Worm (Caenorhabditis elegans): ENCODE results near the gene fbxb-85.

fbxb-85 gene

DNA sequence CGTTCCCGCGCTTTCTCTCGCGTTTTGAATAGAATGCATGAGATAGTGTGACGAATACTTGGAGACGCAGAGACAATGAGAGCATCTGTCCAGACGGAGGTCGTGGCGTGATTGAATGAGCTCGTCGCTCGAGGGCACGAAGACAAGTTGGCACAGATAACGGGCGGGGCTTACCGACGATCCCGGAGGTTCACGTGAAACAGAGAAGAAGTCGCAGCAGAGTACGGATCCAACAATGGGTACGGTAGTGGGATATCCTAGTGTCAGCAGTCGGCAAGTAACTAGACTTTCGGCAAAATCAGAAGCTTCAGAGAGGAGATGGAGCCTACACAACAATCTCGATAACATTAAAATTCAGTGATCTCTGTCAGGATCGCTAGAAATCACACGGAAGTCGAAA is 29.0 kb downstream of the fbxb-85 start (continued):
- TF ChIP-seq snpc-3.4 (tag; optimal IDR thresholded peaks at IDR 0.05) (no peak), F49E8.2 (tag; optimal IDR thresholded peaks at IDR 0.05; ENCODE audit: insufficient read depth) (no peak), hrde-1 (tag; optimal IDR thresholded peaks at IDR 0.05; ENCODE audit: borderline replicate concordance) (no peak), K11D2.4 (GFP tag; IDR thresholded peaks at IDR 0.05) (no peak), nhr-80 (tag; optimal IDR thresholded peaks at IDR 0.05) (peak; percentile 4), tbp1 (GFP tag; optimal IDR thresholded peaks at IDR 0.05) (no peak), ceh-58 (GFP tag; IDR thresholded peaks at IDR 0.05) (no peak), mes-4 (tag; optimal IDR thresholded peaks at IDR 0.05) (no peak), F57C9.4 (tag; optimal IDR thresholded peaks at IDR 0.05) (no peak), somi-1 (GFP tag; optimal IDR thresholded peaks at IDR 0.05) (peak; percentile 21), lin-40 (tag; optimal IDR thresholded peaks at IDR 0.05) (no peak), mcd-1 (GFP tag; IDR thresholded peaks at IDR 0.05) (peak; percentile 35; the same call in 1 of the 2 replicates), madf-8 (GFP tag; conservative IDR thresholded peaks at IDR 0.05) (no peak), fkh-3 (tag; optimal IDR thresholded peaks at IDR 0.05) (no peak), ztf-6 (GFP tag; IDR thresholded peaks at IDR 0.05) (no peak), chd-7 (tag; optimal IDR thresholded peaks at IDR 0.05) (peak; percentile 65), nfya-1 (tag; optimal IDR thresholded peaks at IDR 0.05; ENCODE audit: borderline replicate concordance, insufficient read depth) (no peak), ceh-40 (GFP tag; IDR thresholded peaks at IDR 0.05) (no peak), T26A5.8 (tag; optimal IDR thresholded peaks at IDR 0.05) (no peak), hsf-1 (GFP tag; IDR thresholded peaks at IDR 0.05) (no peak), tbx-9 (tag; optimal IDR thresholded peaks at IDR 0.05; ENCODE audit: borderline replicate concordance) (no peak), pbrm-1 (GFP tag; IDR thresholded peaks at IDR 0.05) (no peak), hmg-1.2 (GFP tag; IDR thresholded peaks at IDR 0.05) (peak; percentile 51; the same call in 1 of the 2 replicates), lin-54 (GFP tag; optimal IDR thresholded peaks at IDR 0.05) (peak; percentile 26), nhr-120 (GFP tag; IDR thresholded peaks at IDR 0.05) (no peak)

DNA sequence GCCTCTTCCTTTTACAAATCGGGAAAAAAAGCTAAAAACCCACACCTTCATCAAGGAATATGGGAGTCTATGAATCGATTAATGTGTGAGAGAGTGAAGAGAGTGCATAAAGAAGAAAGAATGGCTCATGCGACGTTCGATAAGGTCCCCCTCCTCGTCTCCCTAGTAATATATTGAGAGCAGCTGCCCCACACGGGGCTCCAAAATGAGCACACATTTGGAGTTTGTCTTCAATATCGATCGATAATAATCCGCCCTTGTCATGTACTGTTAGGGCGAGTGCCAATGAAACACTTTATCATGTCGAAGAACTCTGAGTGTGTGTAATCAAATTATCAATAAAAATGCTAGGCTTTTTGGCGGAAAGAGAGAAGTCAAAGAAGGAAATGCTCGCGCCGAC is 29.5 kb downstream of the fbxb-85 start:
- no peak for TF ChIP-seq mes-4 (tag; optimal IDR thresholded peaks at IDR 0.05)
- no peak for TF ChIP-seq fkh-3 (tag; optimal IDR thresholded peaks at IDR 0.05)
- no peak for TF ChIP-seq madf-8 (GFP tag; conservative IDR thresholded peaks at IDR 0.05)
- no peak for TF ChIP-seq B0336.3 (GFP tag; IDR thresholded peaks at IDR 0.05)
- TF ChIP-seq F22D6.2 (tag; optimal IDR thresholded peaks at IDR 0.05) = no peak
- no peak for TF ChIP-seq ets-4 (GFP tag; optimal IDR thresholded peaks at IDR 0.05)
- no peak for TF ChIP-seq F10E7.11 (tag; optimal IDR thresholded peaks at IDR 0.05)
- no peak for TF ChIP-seq ceh-40 (GFP tag; IDR thresholded peaks at IDR 0.05)
- TF ChIP-seq chd-7 (tag; optimal IDR thresholded peaks at IDR 0.05) = no peak
- no peak for TF ChIP-seq snpc-1.1 (tag; optimal IDR thresholded peaks at IDR 0.05; ENCODE audit: insufficient read depth)
- TF ChIP-seq attf-3 (GFP tag; conservative IDR thresholded peaks at IDR 0.05) = no peak
- no peak for TF ChIP-seq sea-2 (GFP tag; IDR thresholded peaks at IDR 0.05)
- TF ChIP-seq madf-6 (GFP tag; IDR thresholded peaks at IDR 0.05) = no peak
- TF ChIP-seq D2030.7 (GFP tag; IDR thresholded peaks at IDR 0.05) = no peak
- TF ChIP-seq akir-1 (GFP tag; optimal IDR thresholded peaks at IDR 0.05) = no peak
- no peak for TF ChIP-seq nhr-120 (GFP tag; IDR thresholded peaks at IDR 0.05)
- no peak for TF ChIP-seq F49E8.2 (tag; optimal IDR thresholded peaks at IDR 0.05; ENCODE audit: insufficient read depth)
- no peak for TF ChIP-seq athp-1 (tag; optimal IDR thresholded peaks at IDR 0.05)
- TF ChIP-seq cebp-2 (GFP tag; IDR thresholded peaks at IDR 0.05) = peak; percentile 29; the same call in 1 of the 2 replicates
- TF ChIP-seq dox-1 (GFP tag; IDR thresholded peaks at IDR 0.05) = 0 out of 2 replicates have a peak, but pooled peaks have one; percentile 23
- peak; percentile 42 for TF ChIP-seq nhr-80 (tag; optimal IDR thresholded peaks at IDR 0.05)
- TF ChIP-seq tbp1 (GFP tag; optimal IDR thresholded peaks at IDR 0.05) = no peak
- TF ChIP-seq aptf-3 (GFP tag; IDR thresholded peaks at IDR 0.05) = 0 out of 2 replicates have a peak, but pooled peaks have one; percentile 51
- 0 out of 2 replicates have a peak, but pooled peaks have one; percentile 8 for TF ChIP-seq lin-26 (GFP tag; IDR thresholded peaks at IDR 0.05)
- TF ChIP-seq ama-1 (optimal IDR thresholded peaks at IDR 0.05) = peak; percentile 29
- no peak for TF ChIP-seq ama-1 (GFP tag; optimal IDR thresholded peaks at IDR 0.05)
- TF ChIP-seq atf-7 (tag; optimal IDR thresholded peaks at IDR 0.05) = no peak

Data from whole organism, young adult.